Worm (Caenorhabditis elegans): ENCODE measurements around the gene oac-50.

ce11 chrV:9053235-9053634 is 20.1 kb downstream of the oac-50 start:
- TF ChIP-seq nhr-12 (tag; optimal IDR thresholded peaks at IDR 0.05) (no peak), pqm-1 (tag; optimal IDR thresholded peaks at IDR 0.05) (no peak), snu-23 (GFP tag; optimal IDR thresholded peaks at IDR 0.05) (no peak), mdl-1 (tag; optimal IDR thresholded peaks at IDR 0.05) (no peak), ama-1 (optimal IDR thresholded peaks at IDR 0.05) (no peak)
